Fruit fly (Drosophila melanogaster): ENCODE results near the gene gzl.
A peak's percentile ranks its signal among the peaks of the same experiment; 100 is the strongest.

Gene gzl

DNA sequence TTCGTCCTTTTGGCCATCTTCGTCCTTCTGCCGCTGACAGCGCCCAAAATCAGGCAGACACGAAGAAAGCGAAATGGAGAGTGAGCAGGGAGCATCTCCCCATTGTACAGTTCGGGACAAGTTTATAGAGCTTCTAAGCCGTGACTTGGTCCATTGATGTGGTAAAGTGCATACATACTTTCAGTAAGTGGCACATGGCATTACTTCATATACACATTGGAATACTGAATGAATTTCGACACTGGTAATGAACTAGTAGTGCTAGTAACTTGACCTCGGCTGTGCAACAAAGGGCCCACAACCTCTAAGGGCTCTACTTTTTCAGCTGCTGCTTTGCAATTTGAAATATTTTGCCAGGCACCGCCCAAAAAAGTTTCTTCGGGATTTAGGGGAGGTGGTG is 33.5 kb downstream of the gzl start (continued):
- TF ChIP-seq HHEX (GFP tag; optimal IDR thresholded peaks at IDR 0.05), result peak; percentile 81
- no peak for TF ChIP-seq BEAF-32 (GFP tag; optimal IDR thresholded peaks at IDR 0.05)
- TF ChIP-seq CG8478 (optimal IDR thresholded peaks at IDR 0.05), result no peak
- peak; percentile 75; the same call in 2 of the 3 replicates for TF ChIP-seq otp (GFP tag; IDR thresholded peaks at IDR 0.05)
- 0 out of 2 replicates have a peak, but pooled peaks have one; percentile 27 for TF ChIP-seq GATAe (GFP tag; conservative IDR thresholded peaks at IDR 0.05)
- peak; percentile 52 for TF ChIP-seq sd (tag; optimal IDR thresholded peaks at IDR 0.05)
- peak; percentile 51 for TF ChIP-seq CG12744 (GFP tag; optimal IDR thresholded peaks at IDR 0.05)
- TF ChIP-seq dm (GFP tag; optimal IDR thresholded peaks at IDR 0.05), result peak; percentile 17
- peak; percentile 71 for TF ChIP-seq CG9609 (GFP tag; optimal IDR thresholded peaks at IDR 0.05)
- TF ChIP-seq E2f1 (GFP tag; IDR thresholded peaks at IDR 0.05), result peak; percentile 73
- TF ChIP-seq Nf-YB (GFP tag; optimal IDR thresholded peaks at IDR 0.05), result peak; percentile 33
- peak; percentile 33; the same call in 1 of the 2 replicates for TF ChIP-seq cas (GFP tag; IDR thresholded peaks at IDR 0.05)
- TF ChIP-seq CG30020 (tag; optimal IDR thresholded peaks at IDR 0.05), result no peak
- TF ChIP-seq lbe (GFP tag; optimal IDR thresholded peaks at IDR 0.05), result no peak
- TF ChIP-seq CG7786 (GFP tag; optimal IDR thresholded peaks at IDR 0.05), result peak; percentile 78
- TF ChIP-seq CG1529 (GFP tag; optimal IDR thresholded peaks at IDR 0.05), result no peak
- no peak for TF ChIP-seq fd64A (GFP tag; optimal IDR thresholded peaks at IDR 0.05)
- TF ChIP-seq Neu2 (GFP tag; optimal IDR thresholded peaks at IDR 0.05; ENCODE audit: borderline replicate concordance), result no peak
- peak; percentile 40 for TF ChIP-seq gcm2 (GFP tag; optimal IDR thresholded peaks at IDR 0.05)
- TF ChIP-seq CG12391 (tag; optimal IDR thresholded peaks at IDR 0.05), result peak; percentile 57
- TF ChIP-seq CG6254 (GFP tag; optimal IDR thresholded peaks at IDR 0.05), result peak; percentile 15
- TF ChIP-seq seq (GFP tag; IDR thresholded peaks at IDR 0.05), result peak; percentile 77
- TF ChIP-seq CG10147 (GFP tag; optimal IDR thresholded peaks at IDR 0.05), result peak; percentile 71
- no peak for TF ChIP-seq ato (GFP tag; IDR thresholded peaks at IDR 0.05; ENCODE audit: partially characterized antibody)
- TF ChIP-seq CG2199 (GFP tag; IDR thresholded peaks at IDR 0.05), result 0 out of 3 replicates have a peak, but pooled peaks have one; percentile 37
- peak; percentile 70; the same call in 1 of the 2 replicates for TF ChIP-seq CG8765 (GFP tag; IDR thresholded peaks at IDR 0.05)
- peak; percentile 22 for TF ChIP-seq Ets97D (GFP tag; optimal IDR thresholded peaks at IDR 0.05)
- peak; percentile 75 for TF ChIP-seq CG9817 (tag; optimal IDR thresholded peaks at IDR 0.05)
- no peak for TF ChIP-seq fd102C (GFP tag; optimal IDR thresholded peaks at IDR 0.05)
- peak; percentile 45 for TF ChIP-seq CG33213 (GFP tag; optimal IDR thresholded peaks at IDR 0.05)
- TF ChIP-seq CG31365 (tag; optimal IDR thresholded peaks at IDR 0.05), result peak; percentile 60
- TF ChIP-seq Oli (tag; optimal IDR thresholded peaks at IDR 0.05), result peak; percentile 71
- TF ChIP-seq MBD-R2 (GFP tag; IDR thresholded peaks at IDR 0.05), result peak; percentile 54; the same call in 1 of the 2 replicates
- TF ChIP-seq CG9215 (GFP tag; IDR thresholded peaks at IDR 0.05), result peak; percentile 72
- peak; percentile 35 for TF ChIP-seq CG3407 (GFP tag; optimal IDR thresholded peaks at IDR 0.05)
- peak; percentile 90 for TF ChIP-seq Fer1 (GFP tag; optimal IDR thresholded peaks at IDR 0.05)
- TF ChIP-seq row (GFP tag; IDR thresholded peaks at IDR 0.05), result peak; percentile 80
- TF ChIP-seq ro (GFP tag; IDR thresholded peaks at IDR 0.05), result peak; percentile 40; the same call in 1 of the 2 replicates
- no peak for TF ChIP-seq CG34224 (GFP tag; IDR thresholded peaks at IDR 0.05; ENCODE audit: partially characterized antibody)
- TF ChIP-seq pnt (GFP tag; optimal IDR thresholded peaks at IDR 0.05), result peak; percentile 70
- TF ChIP-seq Rx (GFP tag; IDR thresholded peaks at IDR 0.05), result peak; percentile 86
- TF ChIP-seq NC2α (GFP tag; optimal IDR thresholded peaks at IDR 0.05), result peak; percentile 19
- no peak for TF ChIP-seq Hr78 (GFP tag; optimal IDR thresholded peaks at IDR 0.05)
- TF ChIP-seq CG6813 (GFP tag; optimal IDR thresholded peaks at IDR 0.05), result peak; percentile 80
- TF ChIP-seq bab2 (GFP tag; optimal IDR thresholded peaks at IDR 0.05), result peak; percentile 67
- peak; percentile 73; the same call in 2 of the 3 replicates for TF ChIP-seq ken (GFP tag; IDR thresholded peaks at IDR 0.05)
- TF ChIP-seq sim (GFP tag; IDR thresholded peaks at IDR 0.05), result no peak
- peak; percentile 87 for TF ChIP-seq CG3281 (GFP tag; optimal IDR thresholded peaks at IDR 0.05)
- no peak for TF ChIP-seq CG16779 (GFP tag; IDR thresholded peaks at IDR 0.05)
- TF ChIP-seq HmgD (GFP tag; optimal IDR thresholded peaks at IDR 0.05), result no peak
- no peak for TF ChIP-seq CG15696 (tag; optimal IDR thresholded peaks at IDR 0.05)
